Worm (Caenorhabditis elegans) whole organism, L2 larva: Measurements from ENCODE around the gene sec-10.

Experiments used
- C34F6.9 ChIP-seq: fragments of 150-350 bp; optimal IDR thresholded peaks from 2 replicates; lab custom pipeline; 2014; ENCODE audit warnings: missing biosample characterization, missing genetic modification characterization
- F13H6.1 ChIP-seq: sonication (generic microtip); optimal IDR thresholded peaks from 2 replicates; lab custom pipeline; 2016; ENCODE audit warnings: missing genetic modification characterization, missing compliant biosample characterization
- Y55F3AM.14 ChIP-seq: fragments of 200-800 bp; sonication (Bioruptor generic); optimal IDR thresholded peaks from 2 replicates; lab custom pipeline; 2018; ENCODE audit warnings: mild to moderate bottlenecking, missing genetic modification characterization, missing compliant biosample characterization
- ZK546.5 ChIP-seq: sonication (generic microtip); optimal IDR thresholded peaks from 2 replicates; lab custom pipeline; 2017; ENCODE audit warnings: missing biosample characterization, missing genetic modification characterization
- alr-1 ChIP-seq: fragments of 150-350 bp; optimal IDR thresholded peaks from 2 replicates; lab custom pipeline; 2014; ENCODE audit warnings: missing biosample characterization, missing genetic modification characterization
- ama-1 ChIP-seq: fragments of 150-350 bp; optimal IDR thresholded peaks from 2 replicates; lab custom pipeline; 2018; ENCODE audit warnings: inconsistent platforms
- blmp-1 ChIP-seq: sonication (generic microtip); optimal IDR thresholded peaks from 2 replicates; lab custom pipeline; 2017; ENCODE audit warnings: missing genetic modification characterization, mild to moderate bottlenecking, missing compliant biosample characterization, antibody characterized with exemption, moderate library complexity; ENCODE audit not compliant: insufficient read depth
- ceh-82 ChIP-seq: fragments of 150-350 bp; optimal IDR thresholded peaks from 2 replicates; lab custom pipeline; 2014; ENCODE audit warnings: missing biosample characterization, missing genetic modification characterization
- crh-2 ChIP-seq: sonication (generic microtip); optimal IDR thresholded peaks from 2 replicates; lab custom pipeline; 2017; ENCODE audit warnings: missing biosample characterization, missing genetic modification characterization
- dmd-4 ChIP-seq: sonication (generic microtip); optimal IDR thresholded peaks from 2 replicates; lab custom pipeline; 2017; ENCODE audit warnings: missing biosample characterization, missing genetic modification characterization
- egl-27 ChIP-seq: sonication (generic microtip); optimal IDR thresholded peaks from 3 replicates; lab custom pipeline; 2017; ENCODE audit warnings: missing biosample characterization, missing genetic modification reagents, missing genetic modification characterization
- elt-1 ChIP-seq: fragments of 150-350 bp; optimal IDR thresholded peaks from 2 replicates; lab custom pipeline; 2014; ENCODE audit warnings: missing biosample characterization, missing genetic modification characterization
- fos-1 ChIP-seq: fragments of 150-350 bp; optimal IDR thresholded peaks from 2 replicates; lab custom pipeline; 2014; ENCODE audit warnings: missing biosample characterization, missing genetic modification characterization
- gmeb-1 ChIP-seq: fragments of 150-350 bp; optimal IDR thresholded peaks from 2 replicates; lab custom pipeline; 2014; ENCODE audit warnings: missing biosample characterization, missing genetic modification characterization
- lin-11 ChIP-seq: fragments of 150-350 bp; sonication (generic microtip); optimal IDR thresholded peaks from 2 replicates; lab custom pipeline; 2014; ENCODE audit warnings: missing biosample characterization, missing genetic modification characterization, inconsistent platforms, mixed read lengths
- lin-13 ChIP-seq: fragments of 150-350 bp; optimal IDR thresholded peaks from 2 replicates; lab custom pipeline; 2014; ENCODE audit warnings: missing biosample characterization, missing genetic modification reagents, missing genetic modification characterization
- lin-39 ChIP-seq: fragments of 150-350 bp; optimal IDR thresholded peaks from 2 replicates; lab custom pipeline; 2014; ENCODE audit warnings: missing biosample characterization, missing genetic modification reagents, missing genetic modification characterization
- lsy-2 ChIP-seq, 2 experiments: fragments of 150-350 bp in 1 of 2; sonication (generic microtip) in 1 of 2; optimal IDR thresholded peaks; 2 replicates each; lab custom pipeline; 2014 to 2017; ENCODE audit warnings: missing biosample characterization in 2 of 2, missing genetic modification characterization in 2 of 2
- mab-5 ChIP-seq: fragments of 150-350 bp; optimal IDR thresholded peaks from 2 replicates; lab custom pipeline; 2014; ENCODE audit warnings: missing biosample characterization, missing genetic modification characterization
- mbf-1 ChIP-seq: sonication (generic microtip); optimal IDR thresholded peaks from 2 replicates; lab custom pipeline; 2017; ENCODE audit warnings: missing biosample characterization, missing genetic modification characterization
- mdl-1 ChIP-seq, 2 experiments: fragments of 150-350 bp in 1 of 2; sonication (generic microtip) in 1 of 2; optimal IDR thresholded peaks; 2 replicates each; lab custom pipeline; 2017; ENCODE audit warnings: missing biosample characterization in 2 of 2, missing genetic modification characterization in 2 of 2
- nhr-11 ChIP-seq: fragments of 150-350 bp; optimal IDR thresholded peaks from 2 replicates; lab custom pipeline; 2014; ENCODE audit warnings: missing biosample characterization, missing genetic modification characterization
- nhr-12 ChIP-seq: fragments of 150-350 bp; optimal IDR thresholded peaks from 2 replicates; lab custom pipeline; 2014; ENCODE audit warnings: missing biosample characterization, missing genetic modification characterization
- nhr-129 ChIP-seq: fragments of 150-350 bp; optimal IDR thresholded peaks from 2 replicates; lab custom pipeline; 2014; ENCODE audit warnings: missing biosample characterization, missing genetic modification characterization
- nhr-21 ChIP-seq: fragments of 150-350 bp; optimal IDR thresholded peaks from 2 replicates; lab custom pipeline; 2014; ENCODE audit warnings: missing biosample characterization, missing genetic modification characterization
- nhr-25 ChIP-seq: fragments of 150-350 bp; sonication (generic microtip); optimal IDR thresholded peaks from 3 replicates; lab custom pipeline; 2014; ENCODE audit warnings: missing biosample characterization, missing genetic modification characterization
- nhr-6 ChIP-seq: fragments of 150-350 bp; optimal IDR thresholded peaks from 2 replicates; lab custom pipeline; 2014; ENCODE audit warnings: missing biosample characterization, missing genetic modification characterization
- nhr-77 ChIP-seq: fragments of 150-350 bp; optimal IDR thresholded peaks from 2 replicates; lab custom pipeline; 2014; ENCODE audit warnings: missing biosample characterization, missing genetic modification characterization
- peb-1 ChIP-seq: fragments of 150-350 bp; optimal IDR thresholded peaks from 2 replicates; lab custom pipeline; 2014; ENCODE audit warnings: missing biosample characterization, missing genetic modification characterization
- sem-4 ChIP-seq: fragments of 150-350 bp; optimal IDR thresholded peaks from 2 replicates; lab custom pipeline; 2014; ENCODE audit warnings: missing biosample characterization, missing genetic modification reagents, missing genetic modification characterization
- skn-1 ChIP-seq: sonication (generic microtip); optimal IDR thresholded peaks from 2 replicates; lab custom pipeline; 2017; ENCODE audit warnings: missing biosample characterization, missing genetic modification characterization
- sma-3 ChIP-seq: sonication (generic microtip); optimal IDR thresholded peaks from 2 replicates; lab custom pipeline; 2016; ENCODE audit warnings: missing genetic modification reagents, missing genetic modification characterization, missing compliant biosample characterization
- sma-9 ChIP-seq, 2 experiments: fragments of 150-350 bp in 1 of 2; sonication (generic microtip) in 1 of 2; optimal IDR thresholded peaks; 2 replicates each; lab custom pipeline; 2014 to 2016; ENCODE audit warnings: missing genetic modification characterization in 2 of 2, mild to moderate bottlenecking in 1 of 2, missing biosample characterization in 1 of 2, missing compliant biosample characterization in 1 of 2, missing genetic modification reagents in 1 of 2, moderate library complexity in 1 of 2
- unc-55 ChIP-seq: fragments of 150-350 bp; sonication (generic microtip); optimal IDR thresholded peaks from 3 replicates; lab custom pipeline; 2014; ENCODE audit warnings: missing biosample characterization, missing genetic modification reagents, missing genetic modification characterization
- unc-62 ChIP-seq: fragments of 150-350 bp; optimal IDR thresholded peaks from 2 replicates; lab custom pipeline; 2014; ENCODE audit warnings: missing biosample characterization, missing genetic modification reagents, missing genetic modification characterization
- zag-1 ChIP-seq: fragments of 150-350 bp; optimal IDR thresholded peaks from 2 replicates; lab custom pipeline; 2014; ENCODE audit warnings: missing biosample characterization, missing genetic modification characterization
- ztf-1 ChIP-seq: fragments of 200-800 bp; sonication (Bioruptor generic); conservative IDR thresholded peaks from 2 replicates; pipeline ENCODE4 v1.3.6; 2022; ENCODE audit warnings: missing genetic modification characterization, missing compliant biosample characterization
- ztf-11 ChIP-seq: sonication (generic microtip); optimal IDR thresholded peaks from 2 replicates; lab custom pipeline; 2017; ENCODE audit warnings: missing biosample characterization, missing genetic modification characterization
- ztf-4 ChIP-seq: fragments of 150-350 bp; optimal IDR thresholded peaks from 2 replicates; lab custom pipeline; 2014; ENCODE audit warnings: missing biosample characterization, missing genetic modification characterization

Gene sec-10

DNA sequence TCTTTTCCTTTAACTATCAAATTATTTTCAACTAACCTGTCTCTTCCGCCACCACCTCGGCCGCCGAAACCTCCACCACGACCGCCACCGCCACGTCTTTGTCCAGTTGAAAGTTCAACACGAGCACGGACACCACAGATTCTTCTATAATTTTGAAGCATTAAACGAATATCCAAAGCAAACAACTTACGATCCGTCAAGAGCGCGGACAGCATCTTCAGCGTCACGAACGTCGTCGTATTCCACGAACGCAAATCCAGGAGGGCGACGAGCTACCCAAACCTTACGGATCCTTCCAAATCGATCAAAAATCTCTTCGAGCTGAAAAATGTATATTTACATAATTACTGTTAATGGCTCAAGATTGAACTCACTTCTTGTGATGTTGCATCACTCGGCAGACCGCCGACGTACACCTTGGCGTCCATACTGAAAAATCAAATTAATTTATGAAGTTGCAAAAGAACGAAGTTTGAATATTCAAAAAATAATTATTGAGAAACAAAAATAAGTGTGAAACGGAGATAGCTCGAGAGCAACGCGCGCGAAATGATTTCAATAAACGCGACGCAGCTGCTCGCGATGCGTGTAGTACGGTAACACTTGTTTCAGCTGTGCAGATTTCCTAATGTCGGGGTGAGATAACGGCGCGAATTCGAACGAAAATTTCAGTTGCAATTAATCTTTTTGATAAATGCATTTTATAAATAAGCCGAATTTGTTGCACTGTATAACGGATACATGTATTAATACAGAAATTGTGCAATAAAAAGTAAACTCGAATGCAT is 8.7 kb upstream of the sec-10 start, which contains the start of gene rsp-6 (continued):
- TF ChIP-seq lin-39 (tag; lab: Kevin White, UChicago) (peak; percentile 55), mbf-1 (tag; lab: Kevin White, UChicago) (no peak), egl-27 (peak; percentile 18), crh-2 (tag; lab: Kevin White, UChicago) (peak; percentile 91), peb-1 (tag; lab: Kevin White, UChicago) (no peak), skn-1 (tag; lab: Kevin White, UChicago) (peak; percentile 66), elt-1 (no peak), dmd-4 (tag; lab: Kevin White, UChicago) (no peak), C34F6.9 (tag; lab: Kevin White, UChicago) (peak; percentile 90), sma-3 (GFP tag; lab: Kevin White, UChicago) (peak; percentile 82), ztf-1 (GFP tag; lab: Robert Waterston, UW) (no peak), unc-62 (GFP tag; lab: Kevin White, UChicago) (no peak), F13H6.1 (tag; lab: Kevin White, UChicago) (peak; percentile 76)

DNA sequence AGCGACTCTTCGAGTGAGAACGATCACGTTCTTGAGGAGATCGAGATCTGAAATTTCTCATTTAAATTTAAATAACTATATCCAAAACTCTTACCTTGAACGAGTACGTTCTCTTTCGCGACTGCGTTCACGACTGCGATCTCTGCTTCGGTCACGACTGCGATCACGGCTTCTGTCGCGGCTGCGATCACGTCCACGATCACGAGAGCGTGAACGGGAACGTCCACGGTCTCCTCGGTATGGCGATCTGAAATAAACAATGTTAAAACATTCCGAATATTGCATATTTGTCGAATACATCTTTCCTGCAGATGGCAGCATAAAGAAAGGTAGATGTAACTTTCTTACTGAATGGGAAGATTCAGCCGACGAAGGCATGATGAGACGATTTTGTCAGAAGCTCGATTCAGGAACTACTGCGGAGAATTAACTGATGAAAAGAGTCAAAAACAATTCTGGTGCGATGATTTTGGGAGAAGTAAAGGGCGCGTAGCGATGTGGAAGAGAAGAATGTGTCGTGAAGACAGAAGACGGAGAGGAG is 7.9 kb upstream of the sec-10 start:
- TF ChIP-seq nhr-11 (tag; lab: Kevin White, UChicago): no peak
- no peak for TF ChIP-seq lsy-2 (tag; optimal IDR thresholded peaks at IDR 0.05; lab: Kevin White, UChicago)
- TF ChIP-seq nhr-77: no peak
- TF ChIP-seq mdl-1 (tag; optimal IDR thresholded peaks at IDR 0.05; lab: Kevin White, UChicago): no peak
- no peak for TF ChIP-seq sma-3 (GFP tag; lab: Kevin White, UChicago)
- TF ChIP-seq alr-1: no peak
- TF ChIP-seq lin-11: no peak
- TF ChIP-seq, all 48 proteins: peak for 0

DNA sequence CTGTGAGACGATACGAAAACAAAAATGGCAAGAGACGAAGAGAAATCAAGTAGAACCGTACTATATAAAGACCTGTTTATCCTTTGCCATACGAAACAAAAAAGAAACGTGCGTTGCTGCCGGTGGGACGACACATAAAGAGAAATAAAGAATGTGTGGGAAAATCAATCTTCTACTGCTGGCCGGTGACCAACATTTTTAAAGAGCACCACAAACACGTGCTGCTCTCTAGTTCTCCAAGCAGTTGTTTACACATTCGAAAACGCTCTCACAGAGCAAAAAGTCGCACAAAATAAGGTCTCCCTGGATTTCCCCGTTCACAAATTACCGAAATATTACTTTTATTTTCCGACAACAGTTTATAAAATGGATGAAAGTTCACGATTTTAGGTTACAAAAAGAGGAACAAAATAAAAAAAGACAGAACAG is 7.2 kb upstream of the sec-10 start, which contains the start of gene imp-3:
Gene imp-3 (minus strand): TSS at position 93 of the 429 bp plus-strand sequence.
- TF ChIP-seq F13H6.1 (tag; lab: Kevin White, UChicago) (peak; percentile 57), nhr-21 (tag; lab: Kevin White, UChicago) (peak; percentile 44), lsy-2 (tag; optimal IDR thresholded peaks at IDR 0.05; lab: Kevin White, UChicago) (peak in 1 of 2 experiments; percentile 73), lin-13 (peak; percentile 54), nhr-12 (tag; lab: Kevin White, UChicago) (no peak), egl-27 (no peak), mdl-1 (tag; optimal IDR thresholded peaks at IDR 0.05; lab: Kevin White, UChicago) (peak; percentile 44 to 65), crh-2 (tag; lab: Kevin White, UChicago) (peak; percentile 69), Y55F3AM.14 (GFP tag; lab: Kevin White, UChicago) (peak; percentile 27), mab-5 (tag; lab: Kevin White, UChicago) (peak; percentile 4), unc-55 (GFP tag; lab: Kevin White, UChicago) (peak; percentile 25), nhr-11 (tag; lab: Kevin White, UChicago) (no peak), nhr-129 (tag; lab: Kevin White, UChicago) (peak; percentile 71), sma-9 (GFP tag; optimal IDR thresholded peaks at IDR 0.05; lab: Kevin White, UChicago) (peak; percentile 26), sma-9 (tag; optimal IDR thresholded peaks at IDR 0.05; lab: Kevin White, UChicago) (no peak), C34F6.9 (tag; lab: Kevin White, UChicago) (peak; percentile 22), ama-1 (peak; percentile 86), nhr-6 (peak; percentile 32), mbf-1 (tag; lab: Kevin White, UChicago) (no peak), ZK546.5 (tag; lab: Kevin White, UChicago) (no peak), gmeb-1 (peak; percentile 61), nhr-25 (tag; lab: Kevin White, UChicago) (peak; percentile 65), sma-3 (GFP tag; lab: Kevin White, UChicago) (peak; percentile 61)

DNA sequence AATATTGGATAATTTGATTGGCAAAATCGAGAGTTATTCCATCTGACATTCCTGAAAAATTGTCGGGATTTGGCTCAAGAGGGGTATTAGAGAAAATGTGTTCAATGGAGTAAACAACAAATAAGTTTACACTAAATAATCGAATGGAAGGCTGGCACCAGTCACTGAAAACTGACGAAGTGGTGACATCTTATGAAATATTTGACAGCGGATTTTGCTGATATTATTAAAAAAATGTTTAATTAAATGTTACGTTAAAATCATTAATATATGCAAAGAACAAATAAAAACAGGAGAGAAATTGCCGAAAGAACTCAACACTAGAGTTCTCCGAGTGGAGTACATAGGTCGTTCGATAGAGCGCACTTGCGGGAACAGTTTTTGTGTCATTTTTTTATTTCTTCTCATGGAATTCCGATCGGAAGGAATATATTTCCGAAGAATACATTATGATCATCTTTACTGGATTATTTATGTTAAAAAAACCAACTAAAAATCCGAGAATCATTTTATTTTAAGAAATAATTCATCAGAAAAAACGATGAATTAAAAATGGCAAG is 3.3 kb upstream of the sec-10 start, which contains the start of gene tag-322:
Gene tag-322 (minus strand): TSS at position 51 of the 560 bp plus-strand sequence.
- TF ChIP-seq nhr-77 (peak; percentile 12), F13H6.1 (tag; lab: Kevin White, UChicago) (peak; percentile 74), unc-55 (GFP tag; lab: Kevin White, UChicago) (peak; percentile 77), crh-2 (tag; lab: Kevin White, UChicago) (peak; percentile 81), lin-13 (peak; percentile 43), zag-1 (tag; lab: Kevin White, UChicago) (no peak), sma-3 (GFP tag; lab: Kevin White, UChicago) (peak; percentile 69), nhr-21 (tag; lab: Kevin White, UChicago) (peak; percentile 56), nhr-25 (tag; lab: Kevin White, UChicago) (peak; percentile 77), lsy-2 (tag; optimal IDR thresholded peaks at IDR 0.05; lab: Kevin White, UChicago) (peak; percentile 71 to 91), unc-62 (GFP tag; lab: Kevin White, UChicago) (no peak), gmeb-1 (peak; percentile 61), ztf-11 (tag; lab: Kevin White, UChicago) (no peak), nhr-6 (peak; percentile 47), blmp-1 (peak; percentile 17), ztf-4 (tag; lab: Kevin White, UChicago) (peak; percentile 64), nhr-12 (tag; lab: Kevin White, UChicago) (no peak), nhr-129 (tag; lab: Kevin White, UChicago) (peak; percentile 38), fos-1 (tag; lab: Kevin White, UChicago) (peak; percentile 48), sem-4 (tag; lab: Kevin White, UChicago) (peak; percentile 54), C34F6.9 (tag; lab: Kevin White, UChicago) (peak; percentile 72), ceh-82 (no peak), sma-9 (GFP tag; optimal IDR thresholded peaks at IDR 0.05; lab: Kevin White, UChicago) (peak; percentile 73), sma-9 (tag; optimal IDR thresholded peaks at IDR 0.05; lab: Kevin White, UChicago) (no peak), egl-27 (no peak)
